Fruit fly (Drosophila melanogaster) whole organism, prepupa: ENCODE data around the gene CG9632.

Source experiments
- Blimp-1 ChIP-seq: fragments of 200-800 bp; sonication (Bioruptor generic); optimal IDR thresholded peaks from 3 replicates; lab custom pipeline; 2017; ENCODE audit warnings: missing biosample characterization, missing genetic modification characterization, mild to moderate bottlenecking, moderate library complexity, missing genetic modification reagents
- CG10631 ChIP-seq: fragments of 200-800 bp; sonication (Bioruptor generic); optimal IDR thresholded peaks from 2 replicates; lab custom pipeline; 2016; ENCODE audit warnings: missing biosample characterization, missing genetic modification characterization
- CG11762 ChIP-seq: fragments of 200-800 bp; sonication (Bioruptor generic); optimal IDR thresholded peaks from 3 replicates; lab custom pipeline; 2016; ENCODE audit warnings: missing biosample characterization, missing genetic modification characterization; ENCODE audit not compliant: insufficient read depth
- CG11902 ChIP-seq: fragments of 200-800 bp; sonication (Bioruptor generic); optimal IDR thresholded peaks from 3 replicates; lab custom pipeline; 2016; ENCODE audit warnings: missing biosample characterization, missing genetic modification characterization
- CG15336 ChIP-seq: fragments of 200-800 bp; sonication (Bioruptor generic); IDR thresholded peaks from 2 replicates; pipeline ENCODE4 v1.3.6; 2022; ENCODE audit warnings: missing biosample characterization, missing genetic modification characterization
- CG3032 ChIP-seq: fragments of 200-800 bp; optimal IDR thresholded peaks from 2 replicates; lab custom pipeline; 2019; ENCODE audit warnings: missing biosample characterization, mild to moderate bottlenecking, missing genetic modification characterization, moderate library complexity
- CG34406 ChIP-seq: fragments of 200-800 bp; sonication (Bioruptor generic); optimal IDR thresholded peaks from 3 replicates; lab custom pipeline; 2016; ENCODE audit warnings: missing biosample characterization, missing genetic modification characterization
- CG6163 ChIP-seq: fragments of 200-800 bp; sonication (Bioruptor generic); IDR thresholded peaks from 3 replicates; pipeline ENCODE4 v1.3.6; 2022; ENCODE audit warnings: missing biosample characterization, missing genetic modification characterization
- CG6276 ChIP-seq: fragments of 200-800 bp; sonication (Bioruptor generic); optimal IDR thresholded peaks from 2 replicates; lab custom pipeline; 2017; ENCODE audit warnings: missing biosample characterization, mild to moderate bottlenecking, missing genetic modification characterization
- CG6792 ChIP-seq: fragments of 200-800 bp; sonication (Bioruptor generic); optimal IDR thresholded peaks from 3 replicates; lab custom pipeline; 2016; ENCODE audit warnings: missing biosample characterization, missing genetic modification characterization
- CG6854 ChIP-seq: fragments of 200-800 bp; sonication (Bioruptor generic); optimal IDR thresholded peaks from 2 replicates; lab custom pipeline; 2017; ENCODE audit warnings: missing biosample characterization, mild to moderate bottlenecking, missing genetic modification characterization
- CG7368 ChIP-seq: fragments of 200-800 bp; sonication (Bioruptor generic); optimal IDR thresholded peaks from 3 replicates; lab custom pipeline; 2016; ENCODE audit warnings: missing biosample characterization, missing genetic modification characterization
- CG8119 ChIP-seq: fragments of 200-800 bp; sonication (Bioruptor generic); IDR thresholded peaks from 3 replicates; pipeline ENCODE4 v1.3.6; 2022; ENCODE audit warnings: missing biosample characterization, missing genetic modification characterization
- CG8319 ChIP-seq: fragments of 200-800 bp; sonication (Bioruptor generic); optimal IDR thresholded peaks from 3 replicates; lab custom pipeline; 2016; ENCODE audit warnings: missing biosample characterization, missing genetic modification characterization
- CG9139 ChIP-seq: fragments of 200-800 bp; sonication (Bioruptor generic); optimal IDR thresholded peaks from 3 replicates; lab custom pipeline; 2017; ENCODE audit warnings: missing biosample characterization, mild to moderate bottlenecking, missing genetic modification characterization
- Eip75B ChIP-seq: fragments of 200-800 bp; sonication (Bioruptor generic); optimal IDR thresholded peaks from 3 replicates; lab custom pipeline; 2016; ENCODE audit warnings: missing biosample characterization, missing genetic modification characterization
- Eip78C ChIP-seq: fragments of 200-800 bp; sonication (Bioruptor generic); peaks from one replicate; lab custom pipeline; 2016; ENCODE audit warnings: missing biosample characterization, missing genetic modification characterization
- Ets21C ChIP-seq: fragments of 200-800 bp; sonication (Bioruptor generic); optimal IDR thresholded peaks from 3 replicates; lab custom pipeline; 2016; ENCODE audit warnings: missing biosample characterization, missing genetic modification characterization
- Hr38 ChIP-seq: sonication (Bioruptor generic); optimal IDR thresholded peaks from 2 replicates; lab custom pipeline; 2016; ENCODE audit warnings: missing biosample characterization, missing genetic modification characterization
- Hr4 ChIP-seq: fragments of 200-800 bp; sonication (Bioruptor generic); optimal IDR thresholded peaks from 3 replicates; lab custom pipeline; 2016; ENCODE audit warnings: missing biosample characterization, missing genetic modification characterization
- Lpt ChIP-seq: fragments of 200-800 bp; sonication (Bioruptor generic); optimal IDR thresholded peaks from 3 replicates; lab custom pipeline; 2016; ENCODE audit warnings: missing biosample characterization, missing genetic modification characterization
- Met ChIP-seq: fragments of 200-800 bp; sonication (Bioruptor generic); optimal IDR thresholded peaks from 3 replicates; lab custom pipeline; 2016; ENCODE audit warnings: missing biosample characterization, missing genetic modification characterization
- Sox102F ChIP-seq: fragments of 200-800 bp; sonication (Bioruptor generic); optimal IDR thresholded peaks from 2 replicates; lab custom pipeline; 2016; ENCODE audit warnings: missing biosample characterization, mild to moderate bottlenecking, missing genetic modification characterization
- Sox14 ChIP-seq: fragments of 200-800 bp; sonication (Bioruptor generic); optimal IDR thresholded peaks from 3 replicates; lab custom pipeline; 2016; ENCODE audit warnings: missing biosample characterization, missing genetic modification characterization
- Sox15 ChIP-seq: fragments of 200-800 bp; sonication (Bioruptor generic); optimal IDR thresholded peaks from 3 replicates; lab custom pipeline; 2016; ENCODE audit warnings: missing biosample characterization, missing genetic modification characterization
- achi ChIP-seq: fragments of 200-800 bp; sonication (Bioruptor generic); optimal IDR thresholded peaks from 3 replicates; lab custom pipeline; 2016; ENCODE audit warnings: missing biosample characterization, missing genetic modification characterization
- acj6 ChIP-seq: fragments of 200-800 bp; sonication (Bioruptor generic); optimal IDR thresholded peaks from 3 replicates; lab custom pipeline; 2016; ENCODE audit warnings: missing biosample characterization, missing genetic modification characterization
- dac ChIP-seq: fragments of 200-800 bp; sonication (Bioruptor generic); optimal IDR thresholded peaks from 2 replicates; lab custom pipeline; 2017; ENCODE audit warnings: missing biosample characterization, mild to moderate bottlenecking, missing genetic modification characterization
- dsx ChIP-seq: fragments of 200-800 bp; optimal IDR thresholded peaks from 3 replicates; lab custom pipeline; 2019; ENCODE audit warnings: missing biosample characterization, mild to moderate bottlenecking, missing genetic modification characterization, moderate library complexity; ENCODE audit not compliant: poor library complexity, severe bottlenecking
- eg ChIP-seq: fragments of 200-800 bp; sonication (Bioruptor generic); IDR thresholded peaks from 3 replicates; pipeline ENCODE4 v1.3.6; 2022; ENCODE audit warnings: missing biosample characterization, missing genetic modification characterization
- fd85E ChIP-seq: fragments of 200-800 bp; sonication (Bioruptor generic); optimal IDR thresholded peaks from 3 replicates; lab custom pipeline; 2016; ENCODE audit warnings: missing biosample characterization, missing genetic modification characterization
- fkh ChIP-seq: fragments of 200-800 bp; sonication (Bioruptor generic); optimal IDR thresholded peaks from 3 replicates; lab custom pipeline; 2017; ENCODE audit warnings: missing biosample characterization, mild to moderate bottlenecking, missing genetic modification characterization, moderate library complexity
- pdm3 ChIP-seq: fragments of 200-800 bp; sonication (Bioruptor generic); optimal IDR thresholded peaks from 3 replicates; lab custom pipeline; 2016; ENCODE audit warnings: missing biosample characterization, missing genetic modification characterization
- spab ChIP-seq: fragments of 200-800 bp; sonication (Bioruptor generic); optimal IDR thresholded peaks from 2 replicates; lab custom pipeline; 2017; ENCODE audit warnings: missing biosample characterization, mild to moderate bottlenecking, missing genetic modification characterization, missing genetic modification reagents
- ss ChIP-seq, 2 experiments: fragments of 200-800 bp; sonication (Bioruptor generic); optimal IDR thresholded peaks; 2 replicates in 1 of 2; 3 replicates in 1 of 2; lab custom pipeline; 2017 to 2018; ENCODE audit warnings: mild to moderate bottlenecking in 2 of 2, missing biosample characterization in 2 of 2, missing genetic modification characterization in 2 of 2, moderate library complexity in 1 of 2
- svp ChIP-seq: fragments of 200-800 bp; sonication (Bioruptor generic); peaks from one replicate; lab custom pipeline; 2016; ENCODE audit warnings: missing biosample characterization, missing genetic modification characterization
- vri ChIP-seq: fragments of 200-800 bp; sonication (Bioruptor generic); optimal IDR thresholded peaks from 3 replicates; lab custom pipeline; 2016; ENCODE audit warnings: missing biosample characterization, mild to moderate bottlenecking, missing genetic modification characterization

The CG9632 gene

DNA sequence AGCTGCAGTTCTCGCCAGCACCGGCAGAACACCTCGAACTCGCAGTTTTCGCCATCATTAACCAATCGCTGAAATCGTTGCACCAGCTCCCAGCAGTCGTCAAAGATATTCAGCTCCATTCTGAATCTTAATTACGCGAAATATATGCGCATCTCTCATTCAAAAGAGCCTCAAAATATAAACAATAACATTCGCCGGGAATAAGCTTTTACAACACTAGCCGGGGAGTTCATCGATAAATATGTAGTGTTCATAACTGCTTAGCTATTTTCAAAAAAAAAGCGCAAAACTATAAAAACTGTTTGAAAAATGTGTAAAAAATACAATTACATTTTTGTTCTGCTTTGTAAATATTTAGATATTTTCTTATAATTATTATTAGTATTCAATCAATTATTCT, 20.7 kb upstream of the CG9632 start, which contains the start of gene Pbp45:
TSS of gene Pbp45 (minus strand) at position 222 of the 400 bp plus-strand sequence.
- TF ChIP-seq ss (GFP tag; optimal IDR thresholded peaks at IDR 0.05; lab: Kevin White, UChicago) = no peak
- TF ChIP-seq CG6276 (GFP tag; lab: Kevin White, UChicago) = no peak
- no peak for TF ChIP-seq CG11902 (GFP tag; lab: Kevin White, UChicago)
- no peak for TF ChIP-seq CG11762 (GFP tag; lab: Kevin White, UChicago)
- no peak for TF ChIP-seq svp
- TF ChIP-seq Ets21C (GFP tag; lab: Kevin White, UChicago) = no peak
- TF ChIP-seq CG6792 = no peak
- TF ChIP-seq pdm3 = no peak
- no peak for TF ChIP-seq acj6 (GFP tag; lab: Kevin White, UChicago)
- TF ChIP-seq fd85E (GFP tag; lab: Kevin White, UChicago) = no peak
- TF ChIP-seq dsx = no peak
- TF ChIP-seq Met (GFP tag; lab: Kevin White, UChicago) = no peak
- TF ChIP-seq spab = no peak
- no peak for TF ChIP-seq Eip75B (GFP tag; lab: Kevin White, UChicago)
- no peak for TF ChIP-seq Hr38 (GFP tag; lab: Kevin White, UChicago)
- no peak for TF ChIP-seq vri (GFP tag; lab: Kevin White, UChicago)
- no peak for TF ChIP-seq CG3032 (tag; lab: Kevin White, UChicago)
- TF ChIP-seq fkh (GFP tag; lab: Kevin White, UChicago) = no peak
- no peak for TF ChIP-seq CG6854 (GFP tag; lab: Kevin White, UChicago)

DNA sequence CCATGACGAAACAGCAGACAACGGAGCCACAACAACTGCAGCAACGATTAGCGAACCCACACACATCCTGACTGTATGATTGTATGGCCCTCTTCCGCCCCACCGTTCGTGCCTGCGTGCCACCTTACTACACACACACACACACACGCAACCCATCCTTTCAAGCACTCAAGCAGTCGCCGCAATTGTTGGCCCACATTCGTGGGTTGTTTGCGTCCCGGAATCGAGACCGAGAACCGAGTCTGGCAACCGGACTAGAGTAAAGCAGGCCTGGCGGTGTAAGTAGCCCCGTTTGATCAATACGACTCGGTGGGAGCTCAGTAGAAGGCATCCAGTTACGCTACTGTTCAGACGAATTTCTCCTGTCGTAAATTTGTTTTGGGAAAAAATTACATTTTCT, 13.8 kb upstream of the CG9632 start, which contains the start of gene CG4546:
TSS of gene CG4546 (plus strand) at position 301 of the 400 bp plus-strand sequence.
- TF ChIP-seq CG11762 (GFP tag; lab: Kevin White, UChicago) = no peak
- no peak for TF ChIP-seq CG11902 (GFP tag; lab: Kevin White, UChicago)
- TF ChIP-seq Blimp-1 = no peak
- no peak for TF ChIP-seq eg (GFP tag; lab: Robert Waterston, UW)
- TF ChIP-seq CG9139 (GFP tag; lab: Kevin White, UChicago) = no peak
- no peak for TF ChIP-seq CG6163
- no peak for TF ChIP-seq CG3032 (tag; lab: Kevin White, UChicago)
- TF ChIP-seq Sox102F = no peak
- TF ChIP-seq CG8319 (GFP tag; lab: Kevin White, UChicago) = no peak
- no peak for TF ChIP-seq CG15336 (GFP tag; lab: Robert Waterston, UW)
- no peak for TF ChIP-seq vri (GFP tag; lab: Kevin White, UChicago)
- TF ChIP-seq Hr38 (GFP tag; lab: Kevin White, UChicago) = no peak
- TF ChIP-seq CG34406 (GFP tag; lab: Kevin White, UChicago) = no peak
- TF ChIP-seq CG7368 = no peak

DNA sequence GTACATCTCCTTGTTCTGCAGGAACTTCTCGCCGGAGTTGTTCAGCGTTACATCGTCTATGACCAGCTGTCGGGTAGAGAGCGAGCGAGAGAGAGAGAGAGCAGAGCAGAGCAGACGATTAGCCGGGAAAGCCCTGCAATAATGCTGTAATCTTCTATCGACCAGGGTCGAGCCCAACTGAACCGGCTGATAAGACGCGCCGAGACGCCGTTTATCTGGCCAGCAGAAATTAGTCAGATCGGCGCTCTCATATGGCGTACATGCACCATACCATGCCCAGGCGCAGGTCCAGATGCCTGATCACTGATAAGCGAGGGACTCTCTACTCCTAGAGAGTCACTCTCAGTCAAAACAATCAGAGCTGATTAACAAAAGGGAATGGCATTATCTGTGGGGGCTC, 8.1 kb upstream of the CG9632 start:
- TF ChIP-seq svp (peak; percentile 97), vri (GFP tag; lab: Kevin White, UChicago) (peak; percentile 51), Eip78C (no peak), Sox15 (GFP tag; lab: Kevin White, UChicago) (no peak)

DNA sequence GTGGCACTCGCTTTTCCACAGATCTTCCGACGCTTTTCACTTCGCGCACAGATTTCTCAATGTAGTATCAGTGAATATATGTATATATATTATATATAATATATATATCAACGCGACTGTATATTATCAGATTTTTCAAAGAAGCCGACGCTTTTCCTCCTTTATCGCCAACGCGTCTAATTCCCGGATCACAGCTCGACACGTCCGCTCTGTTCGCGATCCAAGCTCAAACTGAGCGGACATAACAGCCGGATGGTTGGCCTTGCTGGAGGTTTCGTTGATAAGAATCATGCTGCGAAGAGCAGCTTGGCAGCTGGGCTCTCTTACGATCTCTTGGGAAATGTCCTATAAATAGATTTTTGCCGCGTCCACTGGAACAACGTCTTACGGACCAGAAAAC, 6.6 kb upstream of the CG9632 start, which contains the start of gene cv-d:
TSS of gene cv-d (minus strand) at position 235 of the 400 bp plus-strand sequence.
- TF ChIP-seq CG8319 (GFP tag; lab: Kevin White, UChicago) = no peak
- no peak for TF ChIP-seq achi
- no peak for TF ChIP-seq CG9139 (GFP tag; lab: Kevin White, UChicago)
- TF ChIP-seq Eip75B (GFP tag; lab: Kevin White, UChicago) = no peak
- TF ChIP-seq CG8119 (GFP tag; lab: Robert Waterston, UW) = no peak
- no peak for TF ChIP-seq Hr4 (GFP tag; lab: Kevin White, UChicago)
- no peak for TF ChIP-seq Hr38 (GFP tag; lab: Kevin White, UChicago)
- no peak for TF ChIP-seq CG10631 (GFP tag; lab: Kevin White, UChicago)
- TF ChIP-seq Sox14 (GFP tag; lab: Kevin White, UChicago) = no peak
- TF ChIP-seq vri (GFP tag; lab: Kevin White, UChicago) = peak; percentile 4
- TF ChIP-seq svp = peak; percentile 88
- no peak for TF ChIP-seq Lpt (GFP tag; lab: Kevin White, UChicago)
- TF ChIP-seq Ets21C (GFP tag; lab: Kevin White, UChicago) = no peak
- TF ChIP-seq dac = no peak
